Worm (Caenorhabditis elegans) whole organism, young adult: ENCODE data around the gene dhhc-5.

ENCODE experiments used
- Y79H2A.3 ChIP-seq: fragments of 200-800 bp; sonication (Bioruptor generic); conservative IDR thresholded peaks from 2 replicates; pipeline ENCODE4 v1.3.6; 2022; ENCODE audit warnings: missing genetic modification reagents, missing genetic modification characterization, missing compliant biosample characterization
- lin-35 ChIP-seq, 3 experiments: fragments of 150-350 bp in 2 of 3; sonication (generic microtip) in 1 of 3; optimal IDR thresholded peaks; 2 replicates each; lab custom pipeline; 2014 to 2018; ENCODE audit warnings: missing biosample characterization in 3 of 3, missing genetic modification characterization in 3 of 3, missing genetic modification reagents in 3 of 3
- madf-6 ChIP-seq: fragments of 200-800 bp; sonication (Bioruptor generic); IDR thresholded peaks from 2 replicates; pipeline ENCODE4 v1.3.6; 2022; ENCODE audit warnings: missing genetic modification reagents, missing genetic modification characterization, missing compliant biosample characterization
- mxl-1 ChIP-seq: sonication (generic microtip); optimal IDR thresholded peaks from 2 replicates; lab custom pipeline; 2016; ENCODE audit warnings: missing genetic modification characterization, missing compliant biosample characterization
- nfyb-1 ChIP-seq: fragments of 200-800 bp; sonication (Bioruptor generic); IDR thresholded peaks from 2 replicates; pipeline ENCODE4 v1.3.6; 2022; ENCODE audit warnings: missing genetic modification reagents, missing genetic modification characterization, missing compliant biosample characterization
- nhr-80 ChIP-seq: sonication (generic microtip); optimal IDR thresholded peaks from 2 replicates; lab custom pipeline; 2016; ENCODE audit warnings: missing genetic modification characterization, missing compliant biosample characterization
- unc-62 ChIP-seq: fragments of 150-350 bp; optimal IDR thresholded peaks from 2 replicates; lab custom pipeline; 2014; ENCODE audit warnings: missing biosample characterization, missing genetic modification reagents, missing genetic modification characterization

- TF ChIP-seq mxl-1 = no peak
- no peak for TF ChIP-seq nhr-80 (tag; lab: Kevin White, UChicago)
- TF ChIP-seq unc-62 (GFP tag; lab: Kevin White, UChicago) = no peak
- no peak for TF ChIP-seq nfyb-1 (GFP tag; lab: Robert Waterston, UW)
- no peak for TF ChIP-seq lin-35 (GFP tag; optimal IDR thresholded peaks at IDR 0.05; lab: Kevin White, UChicago)
- no peak for TF ChIP-seq Y79H2A.3
- TF ChIP-seq madf-6 = no peak
Measured at ce11 chrIII:6869996-6870395, 21.1 kb upstream of the dhhc-5 start, which contains the start of gene K04C2.8.
